Fruit fly (Drosophila melanogaster): Measurements from ENCODE around the gene CG6333.
A peak's percentile ranks its signal among the peaks of the same experiment; 100 is the strongest.

CG6333 gene

dm6 chr3L:17447881-17448280, 38.1 kb downstream of the CG6333 start (continued):
- TF ChIP-seq Lhr (GFP tag; optimal IDR thresholded peaks at IDR 0.05) (no peak), ewg (GFP tag; optimal IDR thresholded peaks at IDR 0.05) (no peak), CG6791 (GFP tag; IDR thresholded peaks at IDR 0.05; ENCODE audit: partially characterized antibody) (no peak), aop (GFP tag; IDR thresholded peaks at IDR 0.05) (no peak), stc (GFP tag; IDR thresholded peaks at IDR 0.05) (no peak), Ptx1 (GFP tag; IDR thresholded peaks at IDR 0.05) (peak; percentile 47; the same call in 1 of the 2 replicates), CG18476 (GFP tag; optimal IDR thresholded peaks at IDR 0.05) (no peak), CG9437 (GFP tag; optimal IDR thresholded peaks at IDR 0.05) (no peak), CG17912 (GFP tag; optimal IDR thresholded peaks at IDR 0.05) (no peak), yki (optimal IDR thresholded peaks at IDR 0.05) (no peak), Hr39 (optimal IDR thresholded peaks at IDR 0.05) (no peak), h (optimal IDR thresholded peaks at IDR 0.05) (no peak), CG6854 (GFP tag; optimal IDR thresholded peaks at IDR 0.05) (no peak), CG10979 (tag; optimal IDR thresholded peaks at IDR 0.05) (peak; percentile 7), Nf-YB (GFP tag; optimal IDR thresholded peaks at IDR 0.05) (no peak), CG7357 (GFP tag; IDR thresholded peaks at IDR 0.05) (no peak), tin (GFP tag; optimal IDR thresholded peaks at IDR 0.05) (no peak), tgo (GFP tag; IDR thresholded peaks at IDR 0.05) (no peak), slou (GFP tag; optimal IDR thresholded peaks at IDR 0.05) (no peak), lmd (GFP tag; IDR thresholded peaks at IDR 0.05) (no peak; the same call in none of the 2 replicates), CG9932 (GFP tag; IDR thresholded peaks at IDR 0.05) (no peak), hkb (optimal IDR thresholded peaks at IDR 0.05) (no peak), hkb (GFP tag; IDR thresholded peaks at IDR 0.05) (peak; percentile 26; the same call in 1 of the 2 replicates), CG3065 (GFP tag; optimal IDR thresholded peaks at IDR 0.05) (no peak), en (GFP tag; optimal IDR thresholded peaks at IDR 0.05) (no peak), Abd-B (GFP tag; optimal IDR thresholded peaks at IDR 0.05) (no peak), CG18011 (GFP tag; optimal IDR thresholded peaks at IDR 0.05) (no peak), Hand (GFP tag; optimal IDR thresholded peaks at IDR 0.05) (peak; percentile 41), YL-1 (GFP tag; optimal IDR thresholded peaks at IDR 0.05) (no peak), wek (GFP tag; optimal IDR thresholded peaks at IDR 0.05) (no peak), Myb (GFP tag; optimal IDR thresholded peaks at IDR 0.05) (no peak), Ssrp (tag; optimal IDR thresholded peaks at IDR 0.05) (no peak), H15 (GFP tag; IDR thresholded peaks at IDR 0.05) (no peak), CG4282 (GFP tag; optimal IDR thresholded peaks at IDR 0.05) (no peak), tll (GFP tag; optimal IDR thresholded peaks at IDR 0.05) (no peak), E2f1 (GFP tag; IDR thresholded peaks at IDR 0.05) (0 out of 2 replicates have a peak, but pooled peaks have one; percentile 9), BtbVII (GFP tag; optimal IDR thresholded peaks at IDR 0.05) (no peak), amos (GFP tag; IDR thresholded peaks at IDR 0.05; ENCODE audit: partially characterized antibody) (no peak), klu (GFP tag; IDR thresholded peaks at IDR 0.05) (no peak), CG16779 (GFP tag; IDR thresholded peaks at IDR 0.05) (no peak), Ets97D (GFP tag; optimal IDR thresholded peaks at IDR 0.05) (no peak), CG12219 (GFP tag; optimal IDR thresholded peaks at IDR 0.05) (no peak), Tbp (GFP tag; optimal IDR thresholded peaks at IDR 0.05) (no peak), CG18262 (tag; optimal IDR thresholded peaks at IDR 0.05) (peak; percentile 29), bowl (GFP tag; IDR thresholded peaks at IDR 0.05) (no peak), Aef1 (GFP tag; IDR thresholded peaks at IDR 0.05) (no peak), exex (tag; optimal IDR thresholded peaks at IDR 0.05) (no peak), gsb-n (tag; optimal IDR thresholded peaks at IDR 0.05) (no peak), da (GFP tag; optimal IDR thresholded peaks at IDR 0.05) (no peak), usp (GFP tag; optimal IDR thresholded peaks at IDR 0.05) (no peak), sc (optimal IDR thresholded peaks at IDR 0.05) (no peak), sc (GFP tag; optimal IDR thresholded peaks at IDR 0.05) (no peak), CG2120 (GFP tag; optimal IDR thresholded peaks at IDR 0.05) (peak; percentile 38), ara (GFP tag; IDR thresholded peaks at IDR 0.05) (no peak)

All from whole organism, embryonic.